Fruit fly (Drosophila melanogaster) Kc167 (cell line): Measurements from ENCODE around the gene cac.

Source experiments
- Myc ChIP-seq: fragments of >200 bp; optimal IDR thresholded peaks from 2 replicates; lab custom pipeline; 2017; ENCODE audit warnings: missing external identifiers
- Sin3A ChIP-seq: fragments of >200 bp; optimal IDR thresholded peaks from 2 replicates; lab custom pipeline; 2018; ENCODE audit warnings: missing external identifiers
- h ChIP-seq: fragments of >200 bp; optimal IDR thresholded peaks from 3 replicates; lab custom pipeline; 2018; ENCODE audit warnings: missing external identifiers

DNA sequence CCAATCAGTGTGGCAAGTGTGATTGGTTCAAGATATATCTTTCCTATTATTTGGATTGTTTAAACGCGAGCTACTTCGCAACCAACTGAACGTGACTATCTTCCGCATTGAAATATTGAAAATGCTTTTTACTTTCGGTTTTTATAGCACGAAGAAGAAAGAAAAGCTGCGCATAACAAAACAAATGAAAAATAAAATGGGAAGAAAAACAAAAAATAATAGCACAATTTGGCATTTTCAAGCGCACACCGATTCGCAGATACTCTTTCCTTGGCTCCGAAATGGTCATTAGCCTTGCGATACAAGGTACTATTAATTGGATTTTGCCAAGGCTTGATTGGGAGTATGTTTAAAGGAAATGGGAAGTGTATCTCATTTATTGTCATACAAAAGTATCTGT lies 60.3 kb downstream of the cac start, which contains the start of gene Sclp:
- no peak for TF ChIP-seq Myc (lab: Kevin White, UChicago)
- no peak for TF ChIP-seq Sin3A (lab: Kevin White, UChicago)
- no peak for TF ChIP-seq h (lab: Kevin White, UChicago)
